Worm (Caenorhabditis elegans): Measurements from ENCODE around the gene srh-80.

srh-80 gene

ce11 chrV:265062-265963 is 45.6 kb downstream of the srh-80 start:
- TF ChIP-seq cog-1 (tag; optimal IDR thresholded peaks at IDR 0.05) = peak; percentile 54

- TF ChIP-seq flt-1 (GFP tag; IDR thresholded peaks at IDR 0.05) (no peak), cog-1 (tag; optimal IDR thresholded peaks at IDR 0.05) (no peak), med-1 (GFP tag; optimal IDR thresholded peaks at IDR 0.05; ENCODE audit: insufficient read depth) (no peak), ref-1 (GFP tag; conservative IDR thresholded peaks at IDR 0.05) (no peak), tab-1 (GFP tag; IDR thresholded peaks at IDR 0.05) (no peak), ztf-23 (GFP tag; IDR thresholded peaks at IDR 0.05) (no peak)
These were observed 48.3 kb downstream of the srh-80 start, which contains the start of gene lgc-26 for ce11 chrV:268007-268406. Gene lgc-26 (plus strand): TSS chrV:268307.
